Fruit fly (Drosophila melanogaster) whole organism, adult: Measurements from ENCODE around the gene CG17261.

Experiments used
- CG11617 ChIP-seq: fragments of 200-800 bp; sonication (Bioruptor generic); optimal IDR thresholded peaks from 2 replicates; lab custom pipeline; 2017; ENCODE audit warnings: mild to moderate bottlenecking, missing biosample characterization, missing genetic modification reagents, missing genetic modification characterization
- CG12768 ChIP-seq: fragments of 200-800 bp; sonication (Bioruptor generic); optimal IDR thresholded peaks from 2 replicates; lab custom pipeline; 2017; ENCODE audit warnings: missing biosample characterization, missing genetic modification characterization, mild to moderate bottlenecking, moderate library complexity, missing genetic modification reagents
- CG14711 ChIP-seq: fragments of 200-800 bp; sonication (Bioruptor generic); optimal IDR thresholded peaks from 2 replicates; lab custom pipeline; 2018; ENCODE audit warnings: missing biosample characterization, mild to moderate bottlenecking, missing genetic modification characterization, moderate library complexity
- CG1620 ChIP-seq: fragments of 200-800 bp; sonication (Bioruptor generic); optimal IDR thresholded peaks from 2 replicates; lab custom pipeline; 2016; ENCODE audit warnings: missing biosample characterization, missing genetic modification characterization
- CG33017 ChIP-seq: fragments of 200-800 bp; sonication (Bioruptor generic); optimal IDR thresholded peaks from 2 replicates; lab custom pipeline; 2018; ENCODE audit warnings: missing biosample characterization, mild to moderate bottlenecking, missing genetic modification characterization, moderate library complexity
- CG5204 ChIP-seq: fragments of 200-800 bp; sonication (Bioruptor generic); optimal IDR thresholded peaks from 2 replicates; lab custom pipeline; 2016; ENCODE audit warnings: missing biosample characterization, missing genetic modification characterization
- CG7045 ChIP-seq: fragments of 200-800 bp; sonication (Bioruptor generic); optimal IDR thresholded peaks from 2 replicates; lab custom pipeline; 2017; ENCODE audit warnings: missing biosample characterization, mild to moderate bottlenecking, missing genetic modification characterization
- CG7101 ChIP-seq: fragments of 200-800 bp; sonication (Bioruptor generic); optimal IDR thresholded peaks from 2 replicates; lab custom pipeline; 2018; ENCODE audit warnings: missing biosample characterization, mild to moderate bottlenecking, missing genetic modification characterization, moderate library complexity
- Clk ChIP-seq: fragments of 200-800 bp; sonication (Bioruptor generic); optimal IDR thresholded peaks from 2 replicates; lab custom pipeline; 2017; ENCODE audit warnings: missing biosample characterization, missing genetic modification characterization
- Crg-1 ChIP-seq: fragments of 200-800 bp; sonication (Bioruptor generic); optimal IDR thresholded peaks from 2 replicates; lab custom pipeline; 2016; ENCODE audit warnings: missing biosample characterization, missing genetic modification characterization
- Hr96 ChIP-seq: fragments of 200-800 bp; sonication (Bioruptor generic); optimal IDR thresholded peaks from 2 replicates; lab custom pipeline; 2016; ENCODE audit warnings: missing biosample characterization, missing genetic modification characterization
- Mnt ChIP-seq: fragments of 200-800 bp; sonication (Bioruptor generic); optimal IDR thresholded peaks from 2 replicates; lab custom pipeline; 2016; ENCODE audit warnings: missing biosample characterization, mild to moderate bottlenecking, missing genetic modification characterization
- bab1 ChIP-seq: fragments of 200-800 bp; sonication (Bioruptor generic); optimal IDR thresholded peaks from 3 replicates; lab custom pipeline; 2019; ENCODE audit warnings: missing biosample characterization, mild to moderate bottlenecking, missing genetic modification characterization, moderate library complexity
- cic ChIP-seq: fragments of 200-800 bp; sonication (Bioruptor generic); optimal IDR thresholded peaks from 2 replicates; lab custom pipeline; 2017; ENCODE audit warnings: missing biosample characterization, mild to moderate bottlenecking, missing genetic modification characterization, moderate library complexity
- cnc ChIP-seq, 2 experiments: fragments of >200 bp; optimal IDR thresholded peaks; 2 replicates each; lab custom pipeline; 2017
- kay ChIP-seq: fragments of 200-800 bp; sonication (Bioruptor generic); peaks from one replicate; lab custom pipeline; 2016; ENCODE audit warnings: missing biosample characterization, missing genetic modification characterization, borderline replicate concordance
- ovo ChIP-seq: fragments of 200-800 bp; sonication (Bioruptor generic); optimal IDR thresholded peaks from 2 replicates; lab custom pipeline; 2016; ENCODE audit warnings: missing biosample characterization, missing genetic modification characterization
- pad ChIP-seq: fragments of 200-800 bp; sonication (Bioruptor generic); optimal IDR thresholded peaks from 3 replicates; lab custom pipeline; 2017; ENCODE audit warnings: missing biosample characterization, missing genetic modification characterization, mild to moderate bottlenecking, moderate library complexity, missing genetic modification reagents
- tj ChIP-seq: fragments of 200-800 bp; sonication (Bioruptor generic); optimal IDR thresholded peaks from 3 replicates; lab custom pipeline; 2017; ENCODE audit warnings: missing biosample characterization, mild to moderate bottlenecking, missing genetic modification characterization, moderate library complexity
- toe ChIP-seq: fragments of 200-800 bp; sonication (Bioruptor generic); optimal IDR thresholded peaks from 2 replicates; lab custom pipeline; 2016; ENCODE audit warnings: missing biosample characterization, missing genetic modification characterization

Gene CG17261

dm6 chr2L:3009438-3009837 is 32.9 kb upstream of the CG17261 start:
- no peak for TF ChIP-seq bab1 (GFP tag; lab: Kevin White, UChicago)
- no peak for TF ChIP-seq CG7101
- TF ChIP-seq CG33017 (tag; lab: Kevin White, UChicago) = no peak
- no peak for TF ChIP-seq CG1620 (GFP tag; lab: Kevin White, UChicago)
- TF ChIP-seq CG7045 = no peak
- TF ChIP-seq tj = peak; percentile 96

dm6 chr2L:3011484-3011883 is 30.9 kb upstream of the CG17261 start:
- no peak for TF ChIP-seq CG7101
- no peak for TF ChIP-seq cic (GFP tag; lab: Kevin White, UChicago)
- no peak for TF ChIP-seq bab1 (GFP tag; lab: Kevin White, UChicago)
- TF ChIP-seq pad = no peak
- TF ChIP-seq cnc (optimal IDR thresholded peaks at IDR 0.05; lab: Kevin White, UChicago) = no peak
- TF ChIP-seq Mnt (GFP tag; lab: Kevin White, UChicago) = no peak
- no peak for TF ChIP-seq CG5204 (GFP tag; lab: Kevin White, UChicago)
- TF ChIP-seq Hr96 (GFP tag; lab: Kevin White, UChicago) = no peak
- TF ChIP-seq Crg-1 (GFP tag; lab: Kevin White, UChicago) = no peak
- TF ChIP-seq CG33017 (tag; lab: Kevin White, UChicago) = no peak
- TF ChIP-seq Clk = no peak
- TF ChIP-seq CG12768 (GFP tag; lab: Kevin White, UChicago) = no peak
- no peak for TF ChIP-seq tj
- no peak for TF ChIP-seq CG7045
- no peak for TF ChIP-seq CG1620 (GFP tag; lab: Kevin White, UChicago)
- TF ChIP-seq kay (GFP tag; lab: Kevin White, UChicago) = no peak
- TF ChIP-seq CG14711 (tag; lab: Kevin White, UChicago) = no peak
- no peak for TF ChIP-seq ovo (GFP tag; lab: Kevin White, UChicago)

- TF ChIP-seq cnc (optimal IDR thresholded peaks at IDR 0.05; lab: Kevin White, UChicago) = no peak
- TF ChIP-seq CG7045 = no peak
- TF ChIP-seq CG1620 (GFP tag; lab: Kevin White, UChicago) = no peak
- no peak for TF ChIP-seq Hr96 (GFP tag; lab: Kevin White, UChicago)
- no peak for TF ChIP-seq CG5204 (GFP tag; lab: Kevin White, UChicago)
- no peak for TF ChIP-seq bab1 (GFP tag; lab: Kevin White, UChicago)
- TF ChIP-seq toe (GFP tag; lab: Kevin White, UChicago) = no peak
- no peak for TF ChIP-seq kay (GFP tag; lab: Kevin White, UChicago)
- no peak for TF ChIP-seq CG14711 (tag; lab: Kevin White, UChicago)
- TF ChIP-seq CG11617 (GFP tag; lab: Kevin White, UChicago) = no peak
- no peak for TF ChIP-seq Clk
- no peak for TF ChIP-seq pad
- no peak for TF ChIP-seq tj
These were observed 29.6 kb upstream of the CG17261 start for dm6 chr2L:3012780-3013179.

dm6 chr2L:3018212-3018611 is 24.1 kb upstream of the CG17261 start, which contains the start of the genes CG17224 and CG17264:
TSS of gene CG17224 (minus strand) at chr2L:3018308.
TSS of gene CG17264 (plus strand) at chr2L:3018508.
- TF ChIP-seq bab1 (GFP tag; lab: Kevin White, UChicago) (peak; percentile 30), CG7045 (no peak), Mnt (GFP tag; lab: Kevin White, UChicago) (peak; percentile 58), cic (GFP tag; lab: Kevin White, UChicago) (peak; percentile 25), CG7101 (no peak), cnc (optimal IDR thresholded peaks at IDR 0.05; lab: Kevin White, UChicago) (no peak), CG14711 (tag; lab: Kevin White, UChicago) (peak; percentile 11), CG1620 (GFP tag; lab: Kevin White, UChicago) (no peak)

dm6 chr2L:3022986-3023385 is 19.4 kb upstream of the CG17261 start, which contains the start of the genes alpha4GT1 and Prp40:
TSS of gene alpha4GT1 (minus strand) at chr2L:3023141.
TSS of gene Prp40 (plus strand) at chr2L:3023226.
- TF ChIP-seq cnc (optimal IDR thresholded peaks at IDR 0.05; lab: Kevin White, UChicago) = no peak
- no peak for TF ChIP-seq CG11617 (GFP tag; lab: Kevin White, UChicago)
- TF ChIP-seq CG14711 (tag; lab: Kevin White, UChicago) = peak; percentile 18
- no peak for TF ChIP-seq CG7045
- no peak for TF ChIP-seq Crg-1 (GFP tag; lab: Kevin White, UChicago)
- peak; percentile 16 for TF ChIP-seq bab1 (GFP tag; lab: Kevin White, UChicago)
- no peak for TF ChIP-seq CG7101
- TF ChIP-seq toe (GFP tag; lab: Kevin White, UChicago) = no peak
- no peak for TF ChIP-seq CG1620 (GFP tag; lab: Kevin White, UChicago)
- TF ChIP-seq pad = no peak
- TF ChIP-seq CG5204 (GFP tag; lab: Kevin White, UChicago) = no peak
- TF ChIP-seq CG33017 (tag; lab: Kevin White, UChicago) = no peak
- peak; percentile 31 for TF ChIP-seq Mnt (GFP tag; lab: Kevin White, UChicago)
- no peak for TF ChIP-seq tj
- no peak for TF ChIP-seq CG12768 (GFP tag; lab: Kevin White, UChicago)

- TF ChIP-seq bab1 (GFP tag; lab: Kevin White, UChicago) (peak; percentile 59), pad (no peak), Mnt (GFP tag; lab: Kevin White, UChicago) (peak; percentile 57)
These were observed 13.3 kb upstream of the CG17261 start, which contains the start of the genes Sf3b2 and CG17219 for dm6 chr2L:3029012-3029411. TSS of gene Sf3b2 (minus strand) at chr2L:3029168. TSS of gene CG17219 (plus strand) at chr2L:3029253.

dm6 chr2L:3030350-3030749 is 12.0 kb upstream of the CG17261 start, which contains the start of gene GABPI:
TSS of gene GABPI (plus strand) at chr2L:3030539.
- TF ChIP-seq bab1 (GFP tag; lab: Kevin White, UChicago) = peak; percentile 56
- no peak for TF ChIP-seq cnc (optimal IDR thresholded peaks at IDR 0.05; lab: Kevin White, UChicago)
- no peak for TF ChIP-seq Clk
- TF ChIP-seq CG1620 (GFP tag; lab: Kevin White, UChicago) = no peak
- peak; percentile 65 for TF ChIP-seq Crg-1 (GFP tag; lab: Kevin White, UChicago)
- TF ChIP-seq CG33017 (tag; lab: Kevin White, UChicago) = no peak
- TF ChIP-seq cic (GFP tag; lab: Kevin White, UChicago) = no peak
- TF ChIP-seq CG11617 (GFP tag; lab: Kevin White, UChicago) = peak; percentile 1
- peak; percentile 7 for TF ChIP-seq CG12768 (GFP tag; lab: Kevin White, UChicago)
- TF ChIP-seq Mnt (GFP tag; lab: Kevin White, UChicago) = peak; percentile 8
- TF ChIP-seq CG5204 (GFP tag; lab: Kevin White, UChicago) = no peak
- no peak for TF ChIP-seq pad
- TF ChIP-seq kay (GFP tag; lab: Kevin White, UChicago) = no peak
- TF ChIP-seq CG14711 (tag; lab: Kevin White, UChicago) = no peak
- peak; percentile 29 for TF ChIP-seq ovo (GFP tag; lab: Kevin White, UChicago)
- peak; percentile 27 for TF ChIP-seq CG7101
- TF ChIP-seq Hr96 (GFP tag; lab: Kevin White, UChicago) = no peak
